Worm (Caenorhabditis elegans) whole organism, L4/young adult: Measurements from ENCODE around the gene elpc-2.

ENCODE experiments used
- W03F9.2 ChIP-seq: fragments of 150-350 bp; optimal IDR thresholded peaks from 2 replicates; lab custom pipeline; 2014; ENCODE audit warnings: missing biosample characterization, missing genetic modification characterization
- dao-5 ChIP-seq: sonication (generic microtip); optimal IDR thresholded peaks from 2 replicates; lab custom pipeline; 2016; ENCODE audit warnings: missing genotype, missing genetic modification characterization, moderate library complexity, missing compliant biosample characterization
- him-1 ChIP-seq: sonication (generic microtip); optimal IDR thresholded peaks from 2 replicates; lab custom pipeline; 2016; ENCODE audit warnings: missing genotype, missing genetic modification reagents, missing genetic modification characterization, missing compliant biosample characterization

DNA sequence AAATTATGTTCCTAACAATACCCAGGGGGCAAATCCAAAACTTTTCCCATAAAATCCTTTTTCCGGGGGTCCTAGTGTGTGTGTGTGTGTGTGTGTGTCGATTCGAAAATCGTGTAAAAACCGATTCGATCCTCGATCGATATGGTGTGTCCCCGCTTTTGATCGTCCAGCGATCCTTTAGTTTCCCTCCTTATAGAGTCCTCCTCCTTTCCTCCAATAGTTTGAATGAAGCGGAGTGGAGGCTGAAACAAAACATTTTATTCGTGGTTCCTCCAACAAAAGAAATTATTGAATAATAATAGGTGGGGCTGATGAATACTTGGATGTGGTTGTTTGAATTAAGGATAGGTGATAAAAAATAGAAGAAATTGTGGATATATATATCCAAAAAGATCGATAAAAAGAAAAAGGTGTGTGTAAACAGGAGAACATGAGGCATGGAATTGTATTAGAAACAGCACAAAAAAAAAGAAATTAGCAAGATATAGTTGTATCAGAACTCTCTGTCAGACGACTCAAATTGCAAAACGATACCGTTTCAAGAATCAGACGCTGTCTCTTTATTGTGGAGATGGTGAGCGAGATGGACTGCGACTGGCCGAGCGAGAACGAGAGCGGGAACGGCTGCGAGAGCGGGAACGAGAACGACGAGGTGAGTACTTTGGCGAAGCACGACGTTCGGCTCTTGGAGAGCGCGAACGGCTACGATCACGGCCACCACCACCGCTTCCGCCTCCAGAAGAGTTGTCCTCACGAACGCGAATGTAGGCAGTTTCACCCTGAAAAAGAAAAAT is 13.2 kb downstream of the elpc-2 start:
- TF ChIP-seq him-1 (tag; lab: Kevin White, UChicago) (no peak), W03F9.2 (tag; lab: Kevin White, UChicago) (no peak), dao-5 (no peak)
